Worm (Caenorhabditis elegans): Measurements from ENCODE around the gene trpp-1.

trpp-1 gene

DNA sequence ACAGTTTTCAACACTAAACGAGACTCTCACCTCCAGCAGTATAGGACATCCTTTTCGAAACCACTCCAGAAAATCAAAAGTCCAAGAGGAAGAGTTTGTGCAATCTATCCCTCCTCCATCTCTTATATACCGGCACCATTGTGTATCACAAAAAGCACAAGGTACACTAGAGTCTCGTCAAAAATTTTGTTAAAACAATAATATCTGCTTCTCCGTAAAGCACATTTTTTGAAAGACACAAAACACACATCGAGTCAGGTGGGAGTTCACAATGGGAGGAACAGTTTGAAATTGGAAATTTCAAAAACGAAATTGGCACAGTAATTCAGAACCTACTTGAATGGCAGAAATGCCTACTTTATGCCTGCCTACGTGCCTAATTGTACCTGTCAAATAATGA is 41.1 kb downstream of the trpp-1 start, which contains the start of gene R02C2.7:
Gene R02C2.7 (minus strand): TSS at position 101 of the 400 bp plus-strand sequence.
- no peak for TF ChIP-seq ama-1 (optimal IDR thresholded peaks at IDR 0.05)
- no peak for TF ChIP-seq sea-2 (GFP tag; optimal IDR thresholded peaks at IDR 0.05)
- TF ChIP-seq ztf-11 (tag; optimal IDR thresholded peaks at IDR 0.05), result no peak
- TF ChIP-seq aly-2 (tag; optimal IDR thresholded peaks at IDR 0.05), result no peak
- TF ChIP-seq lsy-12 (tag; optimal IDR thresholded peaks at IDR 0.05), result no peak
- no peak for TF ChIP-seq mml-1 (tag; optimal IDR thresholded peaks at IDR 0.05)
- TF ChIP-seq nhr-76 (tag; optimal IDR thresholded peaks at IDR 0.05), result no peak
- TF ChIP-seq eor-1 (tag; optimal IDR thresholded peaks at IDR 0.05), result no peak

ce11 chrV:246097-246496 is 44.7 kb downstream of the trpp-1 start, which contains the start of gene kin-34:
Gene kin-34 (minus strand): TSS chrV:246197.
- TF ChIP-seq elt-2 (tag; optimal IDR thresholded peaks at IDR 0.05) (no peak), nhr-43 (tag; optimal IDR thresholded peaks at IDR 0.05; ENCODE audit: poor library complexity, severe bottlenecking) (no peak), daf-12 (tag; optimal IDR thresholded peaks at IDR 0.05) (no peak), pha-4 (tag; optimal IDR thresholded peaks at IDR 0.05) (no peak), pqm-1 (tag; optimal IDR thresholded peaks at IDR 0.05) (no peak), nhr-11 (tag; optimal IDR thresholded peaks at IDR 0.05) (no peak), zag-1 (tag; optimal IDR thresholded peaks at IDR 0.05) (no peak), nhr-67 (tag; optimal IDR thresholded peaks at IDR 0.05) (no peak), sea-2 (GFP tag; optimal IDR thresholded peaks at IDR 0.05) (no peak), elt-3 (tag; optimal IDR thresholded peaks at IDR 0.05) (no peak), mml-1 (tag; optimal IDR thresholded peaks at IDR 0.05) (no peak), ceh-16 (tag; optimal IDR thresholded peaks at IDR 0.05) (no peak), ceh-82 (tag; optimal IDR thresholded peaks at IDR 0.05) (no peak), aly-2 (tag; optimal IDR thresholded peaks at IDR 0.05) (no peak), ZK546.5 (tag; optimal IDR thresholded peaks at IDR 0.05) (no peak), nhr-28 (tag; optimal IDR thresholded peaks at IDR 0.05) (no peak), lin-15B (tag; optimal IDR thresholded peaks at IDR 0.05) (no peak), R02D3.7 (tag; optimal IDR thresholded peaks at IDR 0.05) (no peak), ceh-28 (tag; optimal IDR thresholded peaks at IDR 0.05) (no peak), unc-39 (tag; optimal IDR thresholded peaks at IDR 0.05) (no peak)

ce11 chrV:247576-247975 is 46.2 kb downstream of the trpp-1 start:
- TF ChIP-seq nfya-1 (tag; optimal IDR thresholded peaks at IDR 0.05; ENCODE audit: insufficient read depth), result peak; percentile 81
- no peak for TF ChIP-seq eor-1 (tag; optimal IDR thresholded peaks at IDR 0.05)
- no peak for TF ChIP-seq lsy-12 (tag; optimal IDR thresholded peaks at IDR 0.05)

DNA sequence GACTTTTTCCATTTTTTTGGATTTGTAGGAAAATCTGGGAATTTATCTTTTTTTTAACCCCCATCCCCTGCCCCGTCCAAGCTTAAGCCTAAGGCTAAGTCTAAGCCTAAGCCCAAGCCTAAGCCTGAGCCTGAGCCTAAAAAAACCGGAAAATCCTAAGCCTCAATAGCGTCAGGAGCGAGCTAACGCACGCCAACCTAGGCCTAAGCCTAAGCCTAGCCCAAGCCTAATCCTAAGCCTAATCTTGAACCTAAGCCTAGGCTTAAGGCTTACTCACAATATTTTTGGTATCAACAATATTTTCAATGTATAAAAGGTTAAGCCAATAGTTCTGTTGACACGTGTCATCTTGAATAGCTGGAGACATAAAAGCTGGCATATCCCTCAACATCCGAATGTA is 47.2 kb downstream of the trpp-1 start:
- TF ChIP-seq fkh-10 (GFP tag; optimal IDR thresholded peaks at IDR 0.05) (no peak), aly-2 (tag; optimal IDR thresholded peaks at IDR 0.05) (no peak), R02D3.7 (tag; optimal IDR thresholded peaks at IDR 0.05) (no peak), hmg-11 (tag; optimal IDR thresholded peaks at IDR 0.05) (no peak), egl-27 (tag; optimal IDR thresholded peaks at IDR 0.05) (no peak), sea-2 (GFP tag; optimal IDR thresholded peaks at IDR 0.05) (no peak), ceh-16 (tag; optimal IDR thresholded peaks at IDR 0.05) (no peak), egl-5 (tag; optimal IDR thresholded peaks at IDR 0.05) (no peak), fkh-2 (tag; optimal IDR thresholded peaks at IDR 0.05) (no peak), nhr-237 (tag; optimal IDR thresholded peaks at IDR 0.05) (no peak), elt-2 (tag; optimal IDR thresholded peaks at IDR 0.05) (no peak), eor-1 (tag; optimal IDR thresholded peaks at IDR 0.05) (no peak), skn-1 (tag; optimal IDR thresholded peaks at IDR 0.05) (no peak), ztf-4 (tag; optimal IDR thresholded peaks at IDR 0.05) (no peak), unc-39 (tag; optimal IDR thresholded peaks at IDR 0.05) (no peak), nhr-77 (tag; optimal IDR thresholded peaks at IDR 0.05) (no peak), tbx-2 (tag; optimal IDR thresholded peaks at IDR 0.05) (no peak), nhr-76 (tag; optimal IDR thresholded peaks at IDR 0.05) (no peak), nhr-11 (tag; optimal IDR thresholded peaks at IDR 0.05) (no peak)

- no peak for TF ChIP-seq elt-3 (tag; optimal IDR thresholded peaks at IDR 0.05)
Observed at ce11 chrV:251652-252051, 50.3 kb downstream of the trpp-1 start, which contains the start of gene oac-39. Gene oac-39 (minus strand): TSS chrV:251752.

Data from whole organism, L3 larva.